Fruit fly (Drosophila melanogaster) whole organism, wandering third instar larva: ENCODE measurements around the gene SMC1.

ENCODE experiments used
- OdsH ChIP-seq: fragments of 200-800 bp; sonication (Bioruptor generic); optimal IDR thresholded peaks from 2 replicates; lab custom pipeline; 2016; ENCODE audit warnings: missing biosample characterization, mild to moderate bottlenecking, missing genetic modification characterization
- Sp1 ChIP-seq: fragments of 200-800 bp; sonication (Bioruptor generic); optimal IDR thresholded peaks from 3 replicates; lab custom pipeline; 2019; ENCODE audit warnings: missing biosample characterization, mild to moderate bottlenecking, missing genetic modification characterization, moderate library complexity
- foxo ChIP-seq, 2 experiments: fragments of 200-800 bp; sonication (Bioruptor generic); optimal IDR thresholded peaks; 2 replicates in 1 of 2; 3 replicates in 1 of 2; lab custom pipeline; 2016 to 2017; ENCODE audit warnings: missing biosample characterization in 2 of 2, missing genetic modification characterization in 2 of 2
- pan ChIP-seq: fragments of >200 bp; optimal IDR thresholded peaks from 2 replicates; lab custom pipeline; 2017
- psq ChIP-seq: fragments of 200-800 bp; sonication (Bioruptor generic); optimal IDR thresholded peaks from 3 replicates; lab custom pipeline; 2017; ENCODE audit warnings: missing biosample characterization, mild to moderate bottlenecking, missing genetic modification characterization, moderate library complexity
- usp ChIP-seq: fragments of >200 bp; optimal IDR thresholded peaks from 2 replicates; lab custom pipeline; 2017; ENCODE audit warnings: missing biosample characterization, missing genetic modification characterization

DNA sequence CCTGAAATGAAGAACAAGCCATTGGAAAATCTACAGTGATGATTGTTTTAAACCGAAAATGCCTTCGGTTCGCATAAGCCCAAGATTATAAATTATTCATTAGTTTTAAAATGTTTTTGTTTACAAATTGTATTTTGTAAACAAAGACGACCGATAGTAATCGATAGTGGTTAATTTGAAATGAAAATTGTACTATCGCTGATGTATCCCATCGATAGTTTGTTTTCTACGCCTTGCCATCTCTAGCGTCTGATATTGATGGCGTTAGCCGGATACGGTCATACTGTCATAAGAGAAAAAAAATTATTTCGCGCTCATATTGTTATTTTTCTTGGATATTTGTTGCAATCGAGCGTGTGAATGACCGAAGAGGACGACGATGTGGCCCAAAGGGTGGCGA is at the start of gene SMC1:
- TF ChIP-seq OdsH (GFP tag; lab: Kevin White, UChicago) (peak; percentile 35), psq (GFP tag; lab: Kevin White, UChicago) (no peak), foxo (GFP tag; optimal IDR thresholded peaks at IDR 0.05; lab: Kevin White, UChicago) (no peak), usp (GFP tag; lab: Kevin White, UChicago) (no peak), pan (lab: Kevin White, UChicago) (no peak), Sp1 (GFP tag; lab: Kevin White, UChicago) (no peak)
